Worm (Caenorhabditis elegans) whole organism, L2 larva: Measurements from ENCODE around the gene F45E4.6.

Experiments used
- C34F6.9 ChIP-seq: fragments of 150-350 bp; optimal IDR thresholded peaks from 2 replicates; lab custom pipeline; 2014; ENCODE audit warnings: missing biosample characterization, missing genetic modification characterization
- F13H6.1 ChIP-seq: sonication (generic microtip); optimal IDR thresholded peaks from 2 replicates; lab custom pipeline; 2016; ENCODE audit warnings: missing genetic modification characterization, missing compliant biosample characterization
- Y55F3AM.14 ChIP-seq: fragments of 200-800 bp; sonication (Bioruptor generic); optimal IDR thresholded peaks from 2 replicates; lab custom pipeline; 2018; ENCODE audit warnings: mild to moderate bottlenecking, missing genetic modification characterization, missing compliant biosample characterization
- ZK546.5 ChIP-seq: sonication (generic microtip); optimal IDR thresholded peaks from 2 replicates; lab custom pipeline; 2017; ENCODE audit warnings: missing biosample characterization, missing genetic modification characterization
- alr-1 ChIP-seq: fragments of 150-350 bp; optimal IDR thresholded peaks from 2 replicates; lab custom pipeline; 2014; ENCODE audit warnings: missing biosample characterization, missing genetic modification characterization
- aly-2 ChIP-seq: fragments of 150-350 bp; optimal IDR thresholded peaks from 2 replicates; lab custom pipeline; 2014; ENCODE audit warnings: missing biosample characterization, missing genetic modification characterization
- ama-1 ChIP-seq: fragments of 150-350 bp; optimal IDR thresholded peaks from 2 replicates; lab custom pipeline; 2018; ENCODE audit warnings: inconsistent platforms
- blmp-1 ChIP-seq: sonication (generic microtip); optimal IDR thresholded peaks from 2 replicates; lab custom pipeline; 2017; ENCODE audit warnings: missing genetic modification characterization, mild to moderate bottlenecking, missing compliant biosample characterization, antibody characterized with exemption, moderate library complexity; ENCODE audit not compliant: insufficient read depth
- ceh-82 ChIP-seq: fragments of 150-350 bp; optimal IDR thresholded peaks from 2 replicates; lab custom pipeline; 2014; ENCODE audit warnings: missing biosample characterization, missing genetic modification characterization
- crh-2 ChIP-seq: sonication (generic microtip); optimal IDR thresholded peaks from 2 replicates; lab custom pipeline; 2017; ENCODE audit warnings: missing biosample characterization, missing genetic modification characterization
- egl-27 ChIP-seq: sonication (generic microtip); optimal IDR thresholded peaks from 3 replicates; lab custom pipeline; 2017; ENCODE audit warnings: missing biosample characterization, missing genetic modification reagents, missing genetic modification characterization
- elt-1 ChIP-seq: fragments of 150-350 bp; optimal IDR thresholded peaks from 2 replicates; lab custom pipeline; 2014; ENCODE audit warnings: missing biosample characterization, missing genetic modification characterization
- fos-1 ChIP-seq: fragments of 150-350 bp; optimal IDR thresholded peaks from 2 replicates; lab custom pipeline; 2014; ENCODE audit warnings: missing biosample characterization, missing genetic modification characterization
- gmeb-1 ChIP-seq: fragments of 150-350 bp; optimal IDR thresholded peaks from 2 replicates; lab custom pipeline; 2014; ENCODE audit warnings: missing biosample characterization, missing genetic modification characterization
- lin-13 ChIP-seq: fragments of 150-350 bp; optimal IDR thresholded peaks from 2 replicates; lab custom pipeline; 2014; ENCODE audit warnings: missing biosample characterization, missing genetic modification reagents, missing genetic modification characterization
- lsy-2 ChIP-seq, 2 experiments: fragments of 150-350 bp in 1 of 2; sonication (generic microtip) in 1 of 2; optimal IDR thresholded peaks; 2 replicates each; lab custom pipeline; 2014 to 2017; ENCODE audit warnings: missing biosample characterization in 2 of 2, missing genetic modification characterization in 2 of 2
- mab-5 ChIP-seq: fragments of 150-350 bp; optimal IDR thresholded peaks from 2 replicates; lab custom pipeline; 2014; ENCODE audit warnings: missing biosample characterization, missing genetic modification characterization
- mbf-1 ChIP-seq: sonication (generic microtip); optimal IDR thresholded peaks from 2 replicates; lab custom pipeline; 2017; ENCODE audit warnings: missing biosample characterization, missing genetic modification characterization
- mdl-1 ChIP-seq, 2 experiments: fragments of 150-350 bp in 1 of 2; sonication (generic microtip) in 1 of 2; optimal IDR thresholded peaks; 2 replicates each; lab custom pipeline; 2017; ENCODE audit warnings: missing biosample characterization in 2 of 2, missing genetic modification characterization in 2 of 2
- nhr-12 ChIP-seq: fragments of 150-350 bp; optimal IDR thresholded peaks from 2 replicates; lab custom pipeline; 2014; ENCODE audit warnings: missing biosample characterization, missing genetic modification characterization
- nhr-129 ChIP-seq: fragments of 150-350 bp; optimal IDR thresholded peaks from 2 replicates; lab custom pipeline; 2014; ENCODE audit warnings: missing biosample characterization, missing genetic modification characterization
- nhr-21 ChIP-seq: fragments of 150-350 bp; optimal IDR thresholded peaks from 2 replicates; lab custom pipeline; 2014; ENCODE audit warnings: missing biosample characterization, missing genetic modification characterization
- nhr-237 ChIP-seq: fragments of 150-350 bp; optimal IDR thresholded peaks from 2 replicates; lab custom pipeline; 2014; ENCODE audit warnings: missing biosample characterization, missing genetic modification characterization
- nhr-77 ChIP-seq: fragments of 150-350 bp; optimal IDR thresholded peaks from 2 replicates; lab custom pipeline; 2014; ENCODE audit warnings: missing biosample characterization, missing genetic modification characterization
- peb-1 ChIP-seq: fragments of 150-350 bp; optimal IDR thresholded peaks from 2 replicates; lab custom pipeline; 2014; ENCODE audit warnings: missing biosample characterization, missing genetic modification characterization
- sem-4 ChIP-seq: fragments of 150-350 bp; optimal IDR thresholded peaks from 2 replicates; lab custom pipeline; 2014; ENCODE audit warnings: missing biosample characterization, missing genetic modification reagents, missing genetic modification characterization
- sma-3 ChIP-seq: sonication (generic microtip); optimal IDR thresholded peaks from 2 replicates; lab custom pipeline; 2016; ENCODE audit warnings: missing genetic modification reagents, missing genetic modification characterization, missing compliant biosample characterization
- sma-9 ChIP-seq, 2 experiments: fragments of 150-350 bp in 1 of 2; sonication (generic microtip) in 1 of 2; optimal IDR thresholded peaks; 2 replicates each; lab custom pipeline; 2014 to 2016; ENCODE audit warnings: missing genetic modification characterization in 2 of 2, mild to moderate bottlenecking in 1 of 2, missing biosample characterization in 1 of 2, missing compliant biosample characterization in 1 of 2, missing genetic modification reagents in 1 of 2, moderate library complexity in 1 of 2
- snpc-4 ChIP-seq: fragments of 150-350 bp; optimal IDR thresholded peaks from 2 replicates; lab custom pipeline; 2014; ENCODE audit warnings: missing biosample characterization, missing genetic modification characterization
- unc-55 ChIP-seq: fragments of 150-350 bp; sonication (generic microtip); optimal IDR thresholded peaks from 3 replicates; lab custom pipeline; 2014; ENCODE audit warnings: missing biosample characterization, missing genetic modification reagents, missing genetic modification characterization
- unc-62 ChIP-seq: fragments of 150-350 bp; optimal IDR thresholded peaks from 2 replicates; lab custom pipeline; 2014; ENCODE audit warnings: missing biosample characterization, missing genetic modification reagents, missing genetic modification characterization
- ztf-4 ChIP-seq: fragments of 150-350 bp; optimal IDR thresholded peaks from 2 replicates; lab custom pipeline; 2014; ENCODE audit warnings: missing biosample characterization, missing genetic modification characterization

F45E4.6 gene

DNA sequence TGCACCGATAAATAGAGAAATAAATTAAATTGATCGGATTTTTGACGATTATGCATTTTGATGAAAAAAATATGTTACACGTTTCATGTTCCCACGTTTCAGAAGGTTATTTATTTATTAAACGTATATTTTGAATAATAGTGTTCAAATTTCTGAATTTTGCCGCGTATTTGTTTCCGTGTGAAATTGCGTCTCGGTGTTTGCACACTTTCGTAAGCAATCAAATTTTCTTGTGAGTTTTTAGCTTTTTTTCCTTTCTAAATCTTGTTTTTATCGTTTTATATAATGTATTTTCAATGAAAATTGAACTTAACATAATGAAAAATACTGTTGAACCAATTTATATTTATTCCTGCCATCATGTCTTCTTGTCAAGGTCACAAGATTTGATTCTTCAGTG is at the start of gene F45E4.6:
Gene F45E4.6, minus strand, starts transcription at position 14 of the 400 bp plus-strand sequence.
- TF ChIP-seq mdl-1 (tag; optimal IDR thresholded peaks at IDR 0.05; lab: Kevin White, UChicago) (no peak), egl-27 (no peak), ama-1 (peak; percentile 2), lin-13 (GFP tag; lab: Kevin White, UChicago) (peak; percentile 38), gmeb-1 (peak; percentile 86), peb-1 (tag; lab: Kevin White, UChicago) (no peak), sma-9 (GFP tag; optimal IDR thresholded peaks at IDR 0.05; lab: Kevin White, UChicago) (peak; percentile 33), sma-9 (tag; optimal IDR thresholded peaks at IDR 0.05; lab: Kevin White, UChicago) (no peak), unc-55 (peak; percentile 69), lsy-2 (tag; optimal IDR thresholded peaks at IDR 0.05; lab: Kevin White, UChicago) (peak; percentile 1 to 63), nhr-12 (tag; lab: Kevin White, UChicago) (no peak), F13H6.1 (tag; lab: Kevin White, UChicago) (peak; percentile 10), mbf-1 (tag; lab: Kevin White, UChicago) (no peak), unc-62 (GFP tag; lab: Kevin White, UChicago) (no peak), snpc-4 (tag; lab: Kevin White, UChicago) (peak; percentile 17), C34F6.9 (peak; percentile 73), nhr-21 (tag; lab: Kevin White, UChicago) (peak; percentile 1), ztf-4 (tag; lab: Kevin White, UChicago) (no peak), ZK546.5 (tag; lab: Kevin White, UChicago) (no peak), sma-3 (GFP tag; lab: Kevin White, UChicago) (peak; percentile 15), crh-2 (tag; lab: Kevin White, UChicago) (peak; percentile 50), nhr-129 (tag; lab: Kevin White, UChicago) (no peak), sem-4 (tag; lab: Kevin White, UChicago) (peak; percentile 43)

DNA sequence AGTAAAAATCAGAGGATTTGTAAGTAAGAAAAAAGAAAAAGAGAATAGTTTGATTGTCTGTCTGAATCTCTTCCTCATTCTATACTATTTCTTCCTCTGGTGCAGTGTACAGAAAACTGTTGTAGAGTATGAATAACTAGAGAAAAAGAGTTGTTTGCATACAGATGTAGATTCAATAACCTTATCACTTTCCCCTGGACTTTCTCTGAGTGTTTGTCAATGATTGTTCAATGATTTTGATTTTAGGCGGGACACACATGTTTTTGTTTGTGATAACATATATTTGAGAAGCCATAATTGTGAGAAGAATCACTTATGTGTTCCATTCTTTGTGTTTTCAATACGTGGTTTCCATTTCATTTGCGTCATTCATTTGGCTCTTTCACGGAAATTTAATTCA is 46.8 kb upstream of the F45E4.6 start:
- TF ChIP-seq fos-1 (tag; lab: Kevin White, UChicago): peak; percentile 55
- TF ChIP-seq F13H6.1 (tag; lab: Kevin White, UChicago): peak; percentile 10
- TF ChIP-seq ceh-82: no peak
- TF ChIP-seq nhr-21 (tag; lab: Kevin White, UChicago): no peak
- peak; percentile 55 for TF ChIP-seq crh-2 (tag; lab: Kevin White, UChicago)
- TF ChIP-seq sma-9 (GFP tag; optimal IDR thresholded peaks at IDR 0.05; lab: Kevin White, UChicago): peak; percentile 18
- no peak for TF ChIP-seq sma-9 (tag; optimal IDR thresholded peaks at IDR 0.05; lab: Kevin White, UChicago)
- TF ChIP-seq ZK546.5 (tag; lab: Kevin White, UChicago): no peak
- TF ChIP-seq, all 48 proteins: peak for 4

DNA sequence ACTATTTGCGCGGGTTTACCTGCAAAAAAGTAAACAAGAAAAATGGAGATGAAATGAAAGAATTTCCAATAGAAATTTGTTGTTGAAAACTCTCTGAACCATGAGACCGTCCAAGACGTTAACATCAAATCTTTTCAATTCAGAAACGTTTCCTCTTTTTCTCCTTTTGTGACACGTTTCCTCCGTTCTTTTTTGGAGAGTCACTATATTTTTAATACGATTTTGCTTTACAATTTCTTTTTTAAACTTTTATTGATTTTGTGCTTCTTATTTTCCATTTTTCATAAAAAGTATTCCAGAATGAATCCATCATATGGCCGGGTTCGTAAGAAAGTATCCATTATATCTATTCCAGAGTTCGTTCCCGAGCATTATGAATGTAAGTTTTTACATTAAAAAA is 42.5 kb upstream of the F45E4.6 start, which contains the start of gene itr-1:
Gene itr-1, plus strand, starts transcription at position 301 of the 400 bp plus-strand sequence.
- no peak for TF ChIP-seq mab-5 (tag; lab: Kevin White, UChicago)
- TF ChIP-seq fos-1 (tag; lab: Kevin White, UChicago): no peak
- no peak for TF ChIP-seq lin-13 (GFP tag; lab: Kevin White, UChicago)

DNA sequence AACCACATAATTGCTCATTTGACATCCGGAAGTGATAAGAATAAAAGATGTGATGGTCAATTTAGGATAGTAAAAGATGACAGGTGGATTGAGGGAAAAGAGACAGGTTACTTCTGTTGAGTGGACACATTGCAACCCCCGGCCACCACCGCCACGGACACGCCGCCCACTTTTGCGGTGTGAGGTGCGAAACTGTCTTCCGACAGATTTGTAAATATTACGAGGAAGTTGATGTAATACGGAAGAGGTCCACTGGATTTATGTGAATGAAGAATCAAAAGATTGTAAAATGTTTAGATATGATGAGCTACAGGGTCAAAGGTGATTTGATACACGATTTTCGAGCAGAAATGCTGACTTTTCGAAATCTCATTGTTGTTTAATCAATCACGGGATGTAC is 40.5 kb upstream of the F45E4.6 start, which contains the start of gene C08G9.2:
Gene C08G9.2, minus strand, starts transcription at position 101 of the 400 bp plus-strand sequence.
- TF ChIP-seq sma-3 (GFP tag; lab: Kevin White, UChicago): no peak
- TF ChIP-seq ZK546.5 (tag; lab: Kevin White, UChicago): no peak
- TF ChIP-seq ama-1: no peak
- TF ChIP-seq C34F6.9: no peak
- TF ChIP-seq aly-2 (tag; lab: Kevin White, UChicago): no peak
- no peak for TF ChIP-seq sem-4 (tag; lab: Kevin White, UChicago)

DNA sequence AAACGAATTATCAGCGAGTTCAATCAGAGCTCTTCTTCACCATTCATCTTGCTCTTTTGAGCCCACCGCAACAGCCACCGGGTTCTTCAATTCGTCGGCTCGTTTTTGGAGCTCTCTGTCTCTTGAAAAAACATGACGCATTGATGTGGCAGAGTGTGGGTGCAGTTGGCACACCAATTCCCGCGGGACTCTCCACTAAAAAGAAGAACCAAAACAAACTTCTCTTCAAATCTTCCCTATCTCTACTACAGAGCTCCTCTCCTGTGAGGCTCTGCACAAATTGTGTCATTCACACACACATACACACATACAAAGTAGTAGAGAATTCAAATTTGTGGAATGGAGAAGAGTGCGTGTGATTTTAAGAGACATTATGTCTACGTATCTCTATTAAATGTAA is 30.7 kb upstream of the F45E4.6 start:
- TF ChIP-seq unc-62 (GFP tag; lab: Kevin White, UChicago) (no peak), snpc-4 (tag; lab: Kevin White, UChicago) (peak; percentile 6), blmp-1 (no peak), nhr-77 (no peak), ZK546.5 (tag; lab: Kevin White, UChicago) (no peak), mab-5 (tag; lab: Kevin White, UChicago) (peak; percentile 43), Y55F3AM.14 (GFP tag; lab: Kevin White, UChicago) (peak; percentile 4), lsy-2 (tag; optimal IDR thresholded peaks at IDR 0.05; lab: Kevin White, UChicago) (no peak), nhr-129 (tag; lab: Kevin White, UChicago) (peak; percentile 26), sma-3 (GFP tag; lab: Kevin White, UChicago) (no peak), aly-2 (tag; lab: Kevin White, UChicago) (no peak), alr-1 (tag; lab: Kevin White, UChicago) (no peak), elt-1 (tag; lab: Kevin White, UChicago) (no peak), sem-4 (tag; lab: Kevin White, UChicago) (no peak), nhr-237 (tag; lab: Kevin White, UChicago) (no peak)
